Worm (Caenorhabditis elegans): ENCODE measurements around the gene kin-21.

kin-21 gene

ce11 chrIV:9872786-9873185 lies 40.1 kb downstream of the kin-21 start (continued):
- TF ChIP-seq aly-2 (tag; optimal IDR thresholded peaks at IDR 0.05) (no peak), efl-3 (GFP tag; optimal IDR thresholded peaks at IDR 0.05) (no peak), fkh-4 (tag; optimal IDR thresholded peaks at IDR 0.05; ENCODE audit: borderline replicate concordance) (no peak), lin-15B (tag; optimal IDR thresholded peaks at IDR 0.05) (no peak), ceh-82 (tag; optimal IDR thresholded peaks at IDR 0.05) (peak in 1 of 3 experiments; percentile 22), grh-1 (GFP tag; IDR thresholded peaks at IDR 0.05) (no peak), egl-27 (tag; optimal IDR thresholded peaks at IDR 0.05) (no peak), C04F5.9 (tag; optimal IDR thresholded peaks at IDR 0.05) (no peak), nhr-20 (tag; optimal IDR thresholded peaks at IDR 0.05) (no peak), C34B4.2 (tag; optimal IDR thresholded peaks at IDR 0.05) (no peak), hlh-17 (GFP tag; optimal IDR thresholded peaks at IDR 0.05; ENCODE audit: borderline replicate concordance) (no peak), ets-5 (GFP tag; IDR thresholded peaks at IDR 0.05) (no peak), mef-2 (tag; optimal IDR thresholded peaks at IDR 0.05) (no peak), nhr-90 (tag; optimal IDR thresholded peaks at IDR 0.05; ENCODE audit: poor library complexity) (no peak), nhr-28 (tag; optimal IDR thresholded peaks at IDR 0.05) (no peak), mep-1 (tag; optimal IDR thresholded peaks at IDR 0.05) (peak; percentile 14), C16A3.4 (tag; optimal IDR thresholded peaks at IDR 0.05) (no peak), sup-37 (GFP tag; optimal IDR thresholded peaks at IDR 0.05) (no peak), nhr-19 (GFP tag; conservative IDR thresholded peaks at IDR 0.05) (no peak), dpl-1 (GFP tag; optimal IDR thresholded peaks at IDR 0.05) (no peak), F16B12.6 (tag; optimal IDR thresholded peaks at IDR 0.05) (no peak), ces-1 (GFP tag; optimal IDR thresholded peaks at IDR 0.05) (no peak), ceh-63 (GFP tag; optimal IDR thresholded peaks at IDR 0.05) (no peak), swsn-7 (tag; optimal IDR thresholded peaks at IDR 0.05) (no peak), pqm-1 (tag; optimal IDR thresholded peaks at IDR 0.05) (no peak), fos-1 (tag; optimal IDR thresholded peaks at IDR 0.05) (no peak), blmp-1 (tag; optimal IDR thresholded peaks at IDR 0.05) (no peak), nhr-237 (tag; optimal IDR thresholded peaks at IDR 0.05) (no peak), lir-3 (tag; optimal IDR thresholded peaks at IDR 0.05; ENCODE audit: poor library complexity) (no peak), fkh-8 (tag; optimal IDR thresholded peaks at IDR 0.05) (no peak), irx-1 (tag; optimal IDR thresholded peaks at IDR 0.05) (no peak), unc-62 (GFP tag; optimal IDR thresholded peaks at IDR 0.05) (no peak), mab-9 (GFP tag; IDR thresholded peaks at IDR 0.05) (no peak), unc-86 (tag; optimal IDR thresholded peaks at IDR 0.05) (no peak), nhr-47 (tag; optimal IDR thresholded peaks at IDR 0.05) (no peak), elt-2 (tag; optimal IDR thresholded peaks at IDR 0.05) (peak; percentile 39), isw-1 (GFP tag; IDR thresholded peaks at IDR 0.05) (no peak), dsc-1 (tag; optimal IDR thresholded peaks at IDR 0.05) (no peak), aha-1 (tag; optimal IDR thresholded peaks at IDR 0.05) (no peak), sox-4 (tag; optimal IDR thresholded peaks at IDR 0.05) (no peak), unc-98 (GFP tag; IDR thresholded peaks at IDR 0.05) (no peak), mdl-1 (tag; optimal IDR thresholded peaks at IDR 0.05) (no peak), lsy-2 (tag; optimal IDR thresholded peaks at IDR 0.05) (peak in 1 of 2 experiments; percentile 11), unc-30 (tag; optimal IDR thresholded peaks at IDR 0.05) (no peak), vab-15 (tag; optimal IDR thresholded peaks at IDR 0.05) (no peak)

- no peak for TF ChIP-seq nhr-12 (tag; optimal IDR thresholded peaks at IDR 0.05)
- no peak for TF ChIP-seq nhr-77 (tag; optimal IDR thresholded peaks at IDR 0.05)
- TF ChIP-seq lin-35 (GFP tag; optimal IDR thresholded peaks at IDR 0.05), result peak; percentile 43 to 60
- no peak for TF ChIP-seq nhr-11 (tag; optimal IDR thresholded peaks at IDR 0.05)
- TF ChIP-seq unc-130 (tag; optimal IDR thresholded peaks at IDR 0.05), result no peak
- no peak for TF ChIP-seq lin-13 (GFP tag; optimal IDR thresholded peaks at IDR 0.05)
- TF ChIP-seq ama-1 (optimal IDR thresholded peaks at IDR 0.05), result no peak
- TF ChIP-seq lin-39 (tag; optimal IDR thresholded peaks at IDR 0.05), result no peak
- no peak for TF ChIP-seq F16B12.6 (tag; optimal IDR thresholded peaks at IDR 0.05)
- no peak for TF ChIP-seq ceh-90 (tag; optimal IDR thresholded peaks at IDR 0.05)
- TF ChIP-seq snu-23 (GFP tag; optimal IDR thresholded peaks at IDR 0.05), result peak; percentile 73
- TF ChIP-seq ztf-4 (tag; optimal IDR thresholded peaks at IDR 0.05), result peak; percentile 19
- peak in 2 of 3 experiments; percentile 10 to 38 for TF ChIP-seq dpl-1 (GFP tag; optimal IDR thresholded peaks at IDR 0.05)
- no peak for TF ChIP-seq nhr-28 (tag; optimal IDR thresholded peaks at IDR 0.05)
- no peak for TF ChIP-seq skn-1 (tag; optimal IDR thresholded peaks at IDR 0.05)
- TF ChIP-seq swsn-7 (tag; optimal IDR thresholded peaks at IDR 0.05), result peak; percentile 39
These were observed 41.2 kb downstream of the kin-21 start for ce11 chrIV:9873837-9874236.

Data from whole organism, L1 larva.